Worm (Caenorhabditis elegans): ENCODE results near the gene ZK287.9.

DNA sequence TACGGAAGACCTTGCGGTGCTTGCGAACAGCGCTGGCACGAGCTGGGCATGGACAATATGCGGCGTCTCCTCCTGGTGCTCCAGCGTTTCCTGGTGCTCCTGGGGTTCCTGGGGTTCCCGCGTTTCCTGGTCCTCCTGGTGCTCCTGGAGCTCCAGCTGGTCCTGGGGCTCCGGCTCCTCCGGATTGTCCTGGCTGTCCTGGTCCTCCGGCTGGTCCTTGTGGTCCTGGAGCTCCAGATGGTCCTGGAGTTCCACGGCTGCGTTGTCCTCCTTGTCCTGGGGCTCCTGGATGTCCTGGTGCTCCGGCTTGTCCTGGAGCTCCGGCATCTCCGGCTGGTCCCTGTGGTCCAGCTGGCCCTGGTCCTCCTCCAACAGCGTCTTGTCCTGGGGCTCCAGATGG lies 46.8 kb upstream of the ZK287.9 start:
- TF ChIP-seq nhr-179 (tag; optimal IDR thresholded peaks at IDR 0.05) (no peak), unc-62 (GFP tag; optimal IDR thresholded peaks at IDR 0.05) (no peak), ets-4 (GFP tag; optimal IDR thresholded peaks at IDR 0.05) (no peak), athp-1 (tag; optimal IDR thresholded peaks at IDR 0.05) (no peak), ztf-22 (GFP tag; optimal IDR thresholded peaks at IDR 0.05) (no peak), snpc-4 (GFP tag; optimal IDR thresholded peaks at IDR 0.05) (no peak), snpc-4 (tag; optimal IDR thresholded peaks at IDR 0.05) (no peak), tbx-9 (tag; optimal IDR thresholded peaks at IDR 0.05; ENCODE audit: borderline replicate concordance) (no peak), rcor-1 (GFP tag; IDR thresholded peaks at IDR 0.05) (no peak), nhr-80 (tag; optimal IDR thresholded peaks at IDR 0.05) (no peak), pha-4 (tag; optimal IDR thresholded peaks at IDR 0.05) (no peak), ama-1 (optimal IDR thresholded peaks at IDR 0.05) (no peak), ama-1 (GFP tag; optimal IDR thresholded peaks at IDR 0.05) (no peak), hlh-12 (tag; optimal IDR thresholded peaks at IDR 0.05) (no peak)

Measured in whole organism, young adult.